Worm (Caenorhabditis elegans): Measurements from ENCODE around the gene oac-52.

The oac-52 gene

ce11 chrIV:4338217-4338616 lies 8.2 kb downstream of the oac-52 start:
- TF ChIP-seq him-1 (tag; optimal IDR thresholded peaks at IDR 0.05), result no peak
- TF ChIP-seq W03F9.2 (tag; optimal IDR thresholded peaks at IDR 0.05), result no peak
- no peak for TF ChIP-seq dao-5 (tag; optimal IDR thresholded peaks at IDR 0.05)

- no peak for TF ChIP-seq W03F9.2 (tag; optimal IDR thresholded peaks at IDR 0.05)
- TF ChIP-seq him-1 (tag; optimal IDR thresholded peaks at IDR 0.05), result no peak
- no peak for TF ChIP-seq dao-5 (tag; optimal IDR thresholded peaks at IDR 0.05)
These were observed 10.1 kb downstream of the oac-52 start, which contains the start of the genes W03B1.3 and oac-51 for ce11 chrIV:4336139-4336851. Gene W03B1.3 (minus strand): TSS chrIV:4336239. Gene oac-51 (plus strand): TSS chrIV:4336801.

- TF ChIP-seq him-1 (tag; optimal IDR thresholded peaks at IDR 0.05), result no peak
- no peak for TF ChIP-seq W03F9.2 (tag; optimal IDR thresholded peaks at IDR 0.05)
- no peak for TF ChIP-seq dao-5 (tag; optimal IDR thresholded peaks at IDR 0.05)
These were observed 20.0 kb downstream of the oac-52 start, which contains the start of gene trpl-2 for ce11 chrIV:4326445-4326844. Gene trpl-2 (plus strand): TSS chrIV:4326654.

ce11 chrIV:4319473-4319872 lies 26.9 kb downstream of the oac-52 start:
- TF ChIP-seq dao-5 (tag; optimal IDR thresholded peaks at IDR 0.05) (no peak), him-1 (tag; optimal IDR thresholded peaks at IDR 0.05) (no peak), W03F9.2 (tag; optimal IDR thresholded peaks at IDR 0.05) (no peak)

- TF ChIP-seq dao-5 (tag; optimal IDR thresholded peaks at IDR 0.05) (no peak), W03F9.2 (tag; optimal IDR thresholded peaks at IDR 0.05) (no peak), him-1 (tag; optimal IDR thresholded peaks at IDR 0.05) (no peak)
These were observed 28.4 kb downstream of the oac-52 start for ce11 chrIV:4318056-4318455.

- TF ChIP-seq W03F9.2 (tag; optimal IDR thresholded peaks at IDR 0.05) (no peak), dao-5 (tag; optimal IDR thresholded peaks at IDR 0.05) (no peak), him-1 (tag; optimal IDR thresholded peaks at IDR 0.05) (no peak)
These were observed 28.8 kb downstream of the oac-52 start for ce11 chrIV:4317638-4318037.

- TF ChIP-seq dao-5 (tag; optimal IDR thresholded peaks at IDR 0.05) (no peak), W03F9.2 (tag; optimal IDR thresholded peaks at IDR 0.05) (no peak)
These were observed 29.5 kb downstream of the oac-52 start, which contains the start of gene Y24D9B.1 for ce11 chrIV:4316813-4317408. Gene Y24D9B.1 (plus strand): TSS chrIV:4317358.

ce11 chrIV:4307227-4307946 lies 39.0 kb downstream of the oac-52 start, which contains the start of gene set-9:
Gene set-9 (plus strand): TSS chrIV:4307896.
- TF ChIP-seq dao-5 (tag; optimal IDR thresholded peaks at IDR 0.05), result no peak
- no peak for TF ChIP-seq him-1 (tag; optimal IDR thresholded peaks at IDR 0.05)
- no peak for TF ChIP-seq W03F9.2 (tag; optimal IDR thresholded peaks at IDR 0.05)

ce11 chrIV:4306317-4306716 lies 40.1 kb downstream of the oac-52 start:
- TF ChIP-seq W03F9.2 (tag; optimal IDR thresholded peaks at IDR 0.05) (no peak), him-1 (tag; optimal IDR thresholded peaks at IDR 0.05) (no peak), dao-5 (tag; optimal IDR thresholded peaks at IDR 0.05) (no peak)

- TF ChIP-seq him-1 (tag; optimal IDR thresholded peaks at IDR 0.05), result no peak
- TF ChIP-seq dao-5 (tag; optimal IDR thresholded peaks at IDR 0.05), result no peak
- TF ChIP-seq W03F9.2 (tag; optimal IDR thresholded peaks at IDR 0.05), result no peak
These were observed 45.2 kb downstream of the oac-52 start, which contains the start of gene lgc-22 for ce11 chrIV:4301202-4301601. Gene lgc-22 (plus strand): TSS chrIV:4301306.

- TF ChIP-seq W03F9.2 (tag; optimal IDR thresholded peaks at IDR 0.05), result no peak
These were observed 46.4 kb downstream of the oac-52 start for ce11 chrIV:4299994-4300393.

- TF ChIP-seq him-1 (tag; optimal IDR thresholded peaks at IDR 0.05) (no peak), W03F9.2 (tag; optimal IDR thresholded peaks at IDR 0.05) (no peak), dao-5 (tag; optimal IDR thresholded peaks at IDR 0.05) (no peak)
These were observed 47.4 kb downstream of the oac-52 start, which contains the start of gene F15E6.9 for ce11 chrIV:4298983-4299382. Gene F15E6.9 (minus strand): TSS chrIV:4299083.

- no peak for TF ChIP-seq dao-5 (tag; optimal IDR thresholded peaks at IDR 0.05)
- TF ChIP-seq him-1 (tag; optimal IDR thresholded peaks at IDR 0.05), result no peak
- TF ChIP-seq W03F9.2 (tag; optimal IDR thresholded peaks at IDR 0.05), result no peak
These were observed 51.9 kb downstream of the oac-52 start, which contains the start of gene F15E6.3 for ce11 chrIV:4294552-4294951. Gene F15E6.3 (plus strand): TSS chrIV:4294895.

ce11 chrIV:4292569-4292968 lies 53.8 kb downstream of the oac-52 start, which contains the start of gene F15E6.10:
Gene F15E6.10 (plus strand): TSS chrIV:4292869.
- TF ChIP-seq W03F9.2 (tag; optimal IDR thresholded peaks at IDR 0.05) (no peak), him-1 (tag; optimal IDR thresholded peaks at IDR 0.05) (no peak)
